Worm (Caenorhabditis elegans) whole organism, L2 larva: Measurements from ENCODE around the gene Y25C1A.8.

Experiments used
- R02D3.7 ChIP-seq: fragments of 150-350 bp; optimal IDR thresholded peaks from 2 replicates; lab custom pipeline; 2014; ENCODE audit warnings: missing biosample characterization, missing genetic modification characterization
- ama-1 ChIP-seq: fragments of 150-350 bp; optimal IDR thresholded peaks from 2 replicates; lab custom pipeline; 2018; ENCODE audit warnings: inconsistent platforms
- ceh-82 ChIP-seq: fragments of 150-350 bp; optimal IDR thresholded peaks from 2 replicates; lab custom pipeline; 2014; ENCODE audit warnings: missing biosample characterization, missing genetic modification characterization
- dmd-4 ChIP-seq: sonication (generic microtip); optimal IDR thresholded peaks from 2 replicates; lab custom pipeline; 2017; ENCODE audit warnings: missing biosample characterization, missing genetic modification characterization
- elt-1 ChIP-seq: fragments of 150-350 bp; optimal IDR thresholded peaks from 2 replicates; lab custom pipeline; 2014; ENCODE audit warnings: missing biosample characterization, missing genetic modification characterization
- mbf-1 ChIP-seq: sonication (generic microtip); optimal IDR thresholded peaks from 2 replicates; lab custom pipeline; 2017; ENCODE audit warnings: missing biosample characterization, missing genetic modification characterization
- nhr-77 ChIP-seq: fragments of 150-350 bp; optimal IDR thresholded peaks from 2 replicates; lab custom pipeline; 2014; ENCODE audit warnings: missing biosample characterization, missing genetic modification characterization
- sma-3 ChIP-seq: sonication (generic microtip); optimal IDR thresholded peaks from 2 replicates; lab custom pipeline; 2016; ENCODE audit warnings: missing genetic modification reagents, missing genetic modification characterization, missing compliant biosample characterization

DNA sequence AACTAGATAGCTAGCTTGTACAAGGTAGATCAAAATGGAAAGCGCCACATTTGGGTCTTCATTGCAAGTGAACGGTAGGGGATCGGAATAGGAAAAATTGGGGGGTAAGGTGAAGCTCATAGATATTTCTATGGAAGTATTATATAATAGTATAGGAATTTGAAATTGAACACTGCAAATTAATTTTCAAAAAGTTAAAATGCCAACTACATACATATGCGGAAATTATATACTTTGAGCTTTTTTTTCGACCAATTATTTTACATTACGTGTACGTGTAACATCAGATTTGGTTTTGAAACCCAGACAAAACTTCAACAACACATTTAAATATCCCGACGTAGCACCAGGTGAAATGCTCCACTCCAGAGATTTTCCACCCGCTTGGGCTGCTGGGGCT lies 19.3 kb upstream of the Y25C1A.8 start, which contains the start of gene srg-23:
- TF ChIP-seq nhr-77 (tag; lab: Kevin White, UChicago) (no peak), mbf-1 (tag; lab: Kevin White, UChicago) (no peak), elt-1 (tag; lab: Kevin White, UChicago) (no peak), ama-1 (no peak), sma-3 (GFP tag; lab: Kevin White, UChicago) (no peak), dmd-4 (tag; lab: Kevin White, UChicago) (no peak), ceh-82 (tag; lab: Kevin White, UChicago) (no peak), R02D3.7 (tag; lab: Kevin White, UChicago) (no peak)
